Fruit fly (Drosophila melanogaster) whole organism, wandering third instar larva: Measurements from ENCODE around the gene CG31542.

Source experiments
- Abd-B ChIP-seq: fragments of >200 bp; optimal IDR thresholded peaks from 2 replicates; lab custom pipeline; 2017; ENCODE audit warnings: missing biosample characterization, missing genetic modification characterization
- CG32264 ChIP-seq: fragments of 200-800 bp; sonication (Bioruptor generic); optimal IDR thresholded peaks from 2 replicates; lab custom pipeline; 2016; ENCODE audit warnings: missing biosample characterization, missing genetic modification characterization
- CrebA ChIP-seq: fragments of 200-800 bp; sonication (Bioruptor generic); optimal IDR thresholded peaks from 2 replicates; lab custom pipeline; 2016; ENCODE audit warnings: missing biosample characterization, mild to moderate bottlenecking, missing genetic modification characterization, borderline replicate concordance
- Dfd ChIP-seq: fragments of >200 bp; optimal IDR thresholded peaks from 2 replicates; lab custom pipeline; 2017; ENCODE audit warnings: missing biosample characterization, missing genetic modification characterization
- Dif ChIP-seq: fragments of 200-275, 200-300 bp; sonication (Bioruptor generic); optimal IDR thresholded peaks from 2 replicates; lab custom pipeline; 2018; ENCODE audit warnings: missing biosample characterization, missing genetic modification characterization; ENCODE audit not compliant: partially characterized antibody
- HLH106 ChIP-seq: fragments of 200-800 bp; optimal IDR thresholded peaks from 3 replicates; lab custom pipeline; 2019; ENCODE audit warnings: missing biosample characterization, mild to moderate bottlenecking, missing genetic modification characterization, moderate library complexity
- Hnf4 ChIP-seq: fragments of 200-800 bp; sonication (Bioruptor generic); optimal IDR thresholded peaks from 2 replicates; lab custom pipeline; 2016; ENCODE audit warnings: missing biosample characterization, mild to moderate bottlenecking, missing genetic modification characterization
- Hr78 ChIP-seq: fragments of >200 bp; optimal IDR thresholded peaks from 2 replicates; lab custom pipeline; 2017; ENCODE audit warnings: missing biosample characterization, missing genetic modification characterization
- Hr83 ChIP-seq: fragments of 200-300 bp; sonication (Bioruptor generic); optimal IDR thresholded peaks from 2 replicates; lab custom pipeline; 2016; ENCODE audit warnings: missing biosample characterization, mild to moderate bottlenecking, missing genetic modification characterization, moderate library complexity; ENCODE audit not compliant: poor library complexity, severe bottlenecking
- Jra ChIP-seq: sonication (Bioruptor generic); optimal IDR thresholded peaks from 2 replicates; lab custom pipeline; 2016; ENCODE audit warnings: missing biosample characterization, missing genetic modification characterization
- Mio ChIP-seq: sonication (Bioruptor generic); optimal IDR thresholded peaks from 2 replicates; lab custom pipeline; 2016; ENCODE audit warnings: missing biosample characterization, missing genetic modification characterization
- Myc ChIP-seq: fragments of >200 bp; optimal IDR thresholded peaks from 2 replicates; lab custom pipeline; 2017
- N ChIP-seq: fragments of >200 bp; optimal IDR thresholded peaks from 2 replicates; lab custom pipeline; 2018; ENCODE audit warnings: missing biosample characterization, missing external identifiers, missing genetic modification characterization
- OdsH ChIP-seq: fragments of 200-800 bp; sonication (Bioruptor generic); optimal IDR thresholded peaks from 2 replicates; lab custom pipeline; 2016; ENCODE audit warnings: missing biosample characterization, mild to moderate bottlenecking, missing genetic modification characterization
- Rel ChIP-seq, 2 experiments: fragments of 200-800 bp; sonication (Bioruptor generic) in 1 of 2; optimal IDR thresholded peaks; 2 replicates in 1 of 2; 3 replicates in 1 of 2; lab custom pipeline; 2016 to 2019; ENCODE audit warnings: mild to moderate bottlenecking in 2 of 2, missing biosample characterization in 2 of 2, missing genetic modification characterization in 2 of 2, moderate library complexity in 1 of 2
- Vsx2 ChIP-seq: fragments of 200-300, 225-300 bp; sonication (Bioruptor generic); optimal IDR thresholded peaks from 2 replicates; lab custom pipeline; 2018; ENCODE audit warnings: missing biosample characterization, missing genetic modification characterization; ENCODE audit not compliant: partially characterized antibody
- br ChIP-seq: fragments of 200-800 bp; sonication (Bioruptor generic); optimal IDR thresholded peaks from 2 replicates; lab custom pipeline; 2016; ENCODE audit warnings: missing biosample characterization, missing genetic modification characterization
- brk ChIP-seq: fragments of 200-800 bp; sonication (Bioruptor generic); optimal IDR thresholded peaks from 2 replicates; lab custom pipeline; 2016; ENCODE audit warnings: missing biosample characterization, mild to moderate bottlenecking, missing genetic modification characterization
- dl ChIP-seq, 2 experiments: fragments of 175-275, 200-275 bp in 1 of 2; fragments of 200-275 bp in 1 of 2; sonication (Bioruptor generic); optimal IDR thresholded peaks; lab custom pipeline; 2018; ENCODE audit warnings: mild to moderate bottlenecking in 2 of 2, missing biosample characterization in 2 of 2, missing genetic modification characterization in 2 of 2, moderate library complexity in 2 of 2; ENCODE audit not compliant: partially characterized antibody in 2 of 2, insufficient read depth in 1 of 2
- dmrt93B ChIP-seq: fragments of 200-800 bp; sonication (Bioruptor generic); optimal IDR thresholded peaks from 2 replicates; lab custom pipeline; 2018; ENCODE audit warnings: missing biosample characterization, mild to moderate bottlenecking, missing genetic modification characterization
- dsf ChIP-seq: sonication (Bioruptor generic); optimal IDR thresholded peaks from 2 replicates; lab custom pipeline; 2016; ENCODE audit warnings: missing biosample characterization, missing genetic modification characterization, borderline replicate concordance
- ey ChIP-seq: fragments of 200-800 bp; sonication (Bioruptor generic); optimal IDR thresholded peaks from 2 replicates; lab custom pipeline; 2016; ENCODE audit warnings: missing biosample characterization, missing genetic modification characterization
- foxo ChIP-seq, 2 experiments: fragments of 200-800 bp; sonication (Bioruptor generic); optimal IDR thresholded peaks; 2 replicates in 1 of 2; 3 replicates in 1 of 2; lab custom pipeline; 2016 to 2017; ENCODE audit warnings: missing biosample characterization in 2 of 2, missing genetic modification characterization in 2 of 2
- fru ChIP-seq: fragments of 200-800 bp; sonication (Bioruptor generic); optimal IDR thresholded peaks from 3 replicates; lab custom pipeline; 2016; ENCODE audit warnings: missing biosample characterization, mild to moderate bottlenecking, missing genetic modification characterization
- h ChIP-seq: fragments of 200-800 bp; sonication (Bioruptor generic); optimal IDR thresholded peaks from 3 replicates; lab custom pipeline; 2016; ENCODE audit warnings: missing biosample characterization, mild to moderate bottlenecking, missing genetic modification characterization
- jim ChIP-seq: fragments of 175-275, 200-325 bp; sonication (Bioruptor generic); optimal IDR thresholded peaks from 2 replicates; lab custom pipeline; 2016; ENCODE audit warnings: missing biosample characterization, mild to moderate bottlenecking, missing genetic modification characterization
- lola ChIP-seq: fragments of >200 bp; optimal IDR thresholded peaks from 2 replicates; lab custom pipeline; 2017; ENCODE audit warnings: missing biosample characterization, missing genetic modification characterization
- pan ChIP-seq: fragments of >200 bp; optimal IDR thresholded peaks from 2 replicates; lab custom pipeline; 2017
- psq ChIP-seq: fragments of 200-800 bp; sonication (Bioruptor generic); optimal IDR thresholded peaks from 3 replicates; lab custom pipeline; 2017; ENCODE audit warnings: missing biosample characterization, mild to moderate bottlenecking, missing genetic modification characterization, moderate library complexity
- rgr ChIP-seq: fragments of 200-800 bp; sonication (Bioruptor generic); optimal IDR thresholded peaks from 3 replicates; lab custom pipeline; 2016; ENCODE audit warnings: missing biosample characterization, mild to moderate bottlenecking, missing genetic modification characterization
- sage ChIP-seq: fragments of 200-800 bp; sonication (Bioruptor generic); optimal IDR thresholded peaks from 2 replicates; lab custom pipeline; 2016; ENCODE audit warnings: missing biosample characterization, mild to moderate bottlenecking, missing genetic modification characterization
- tai ChIP-seq: sonication (Bioruptor generic); optimal IDR thresholded peaks from 2 replicates; lab custom pipeline; 2016; ENCODE audit warnings: missing biosample characterization, missing genetic modification characterization
- usp ChIP-seq: fragments of >200 bp; optimal IDR thresholded peaks from 2 replicates; lab custom pipeline; 2017; ENCODE audit warnings: missing biosample characterization, missing genetic modification characterization
- woc ChIP-seq: sonication (Bioruptor generic); optimal IDR thresholded peaks from 2 replicates; lab custom pipeline; 2016; ENCODE audit warnings: missing biosample characterization, mild to moderate bottlenecking, missing genetic modification characterization

CG31542 gene

DNA sequence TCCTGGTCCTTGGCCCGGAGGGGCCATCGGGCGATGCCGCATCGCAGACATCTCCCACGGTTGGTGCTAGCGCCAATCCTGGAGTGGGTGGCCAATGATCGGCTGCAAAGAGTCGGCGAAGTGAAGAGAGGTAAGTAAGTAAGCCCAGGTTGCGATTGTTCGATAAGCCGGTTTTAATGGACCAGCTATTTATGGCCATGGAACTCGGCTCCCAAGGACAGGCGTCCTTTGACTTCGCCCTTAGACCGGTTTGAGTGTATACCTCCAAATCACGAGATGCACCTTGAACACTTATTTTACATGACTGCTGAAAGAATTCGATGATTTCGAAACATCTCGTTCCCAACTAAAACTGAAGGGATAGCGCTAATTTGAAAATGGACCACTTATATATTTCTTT lies 16.4 kb downstream of the CG31542 start:
- TF ChIP-seq foxo (GFP tag; optimal IDR thresholded peaks at IDR 0.05; lab: Kevin White, UChicago) (no peak), dl (GFP tag; optimal IDR thresholded peaks at IDR 0.05; lab: Kevin White, UChicago; ENCODE audit: insufficient read depth in 1 of 2, partially characterized antibody in 2 of 2) (no peak), fru (peak; percentile 14), tai (GFP tag; lab: Kevin White, UChicago) (no peak), Jra (no peak)

DNA sequence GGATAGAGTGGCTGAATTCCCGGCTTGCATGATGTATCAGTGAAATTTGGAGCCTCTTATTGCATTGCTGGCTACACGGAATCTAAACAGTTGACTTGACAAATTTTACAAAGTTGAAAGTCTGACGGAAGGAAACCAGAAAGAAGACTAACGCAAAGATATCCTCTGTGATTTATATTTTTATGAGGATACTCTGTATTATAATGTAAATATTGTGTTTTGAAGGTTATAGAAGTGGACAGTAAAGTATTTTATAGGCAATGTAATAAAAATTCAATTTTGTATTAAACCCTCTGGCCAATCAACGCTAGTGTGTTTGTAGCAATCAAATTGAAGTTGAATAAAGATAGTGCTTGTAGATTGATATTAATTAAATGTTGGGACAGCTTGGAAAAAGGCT lies 18.2 kb downstream of the CG31542 start, which contains the start of gene CG14668:
TSS of gene CG14668 (minus strand) at position 101 of the 400 bp plus-strand sequence.
- TF ChIP-seq pan (lab: Kevin White, UChicago) (no peak), Jra (no peak), Dfd (GFP tag; lab: Kevin White, UChicago) (no peak), N (GFP tag; lab: Kevin White, UChicago) (no peak), Mio (GFP tag; lab: Kevin White, UChicago) (no peak), br (no peak), usp (GFP tag; lab: Kevin White, UChicago) (no peak), psq (GFP tag; lab: Kevin White, UChicago) (no peak), woc (GFP tag; lab: Kevin White, UChicago) (no peak), HLH106 (no peak), h (no peak), dl (GFP tag; optimal IDR thresholded peaks at IDR 0.05; lab: Kevin White, UChicago; ENCODE audit: insufficient read depth in 1 of 2, partially characterized antibody in 2 of 2) (no peak)

DNA sequence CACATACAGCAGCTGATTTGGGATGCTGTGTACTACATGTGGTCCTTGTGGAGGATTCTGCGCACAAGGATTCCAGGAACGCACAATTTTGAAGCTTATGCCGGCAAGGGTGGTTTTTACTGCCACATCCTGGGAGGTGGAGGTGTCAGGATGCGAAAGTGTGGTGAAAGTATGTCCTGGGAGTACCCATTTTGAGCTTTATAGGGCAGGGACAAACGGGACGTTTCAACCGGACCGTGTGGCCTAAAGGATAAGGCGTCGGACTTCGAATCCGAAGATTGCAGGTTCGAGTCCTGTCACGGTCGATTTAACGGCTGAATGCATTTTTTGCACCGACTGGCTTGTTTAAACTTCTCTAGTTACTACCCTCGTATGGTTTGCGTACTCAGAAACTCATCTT lies 18.7 kb downstream of the CG31542 start:
- no peak for TF ChIP-seq dsf (GFP tag; lab: Kevin White, UChicago)
- no peak for TF ChIP-seq Vsx2

- TF ChIP-seq tai (GFP tag; lab: Kevin White, UChicago) (no peak), usp (GFP tag; lab: Kevin White, UChicago) (no peak), Mio (GFP tag; lab: Kevin White, UChicago) (no peak), CrebA (GFP tag; lab: Kevin White, UChicago) (no peak), dsf (GFP tag; lab: Kevin White, UChicago) (no peak), Hnf4 (no peak), Hr78 (GFP tag; lab: Kevin White, UChicago) (no peak), jim (GFP tag; lab: Kevin White, UChicago) (no peak), Abd-B (GFP tag; lab: Kevin White, UChicago) (no peak), ey (GFP tag; lab: Kevin White, UChicago) (no peak), OdsH (GFP tag; lab: Kevin White, UChicago) (no peak), Myc (lab: Kevin White, UChicago) (no peak), dmrt93B (GFP tag; lab: Kevin White, UChicago) (no peak), CG32264 (no peak), Vsx2 (no peak), Rel (GFP tag; optimal IDR thresholded peaks at IDR 0.05; lab: Kevin White, UChicago) (no peak), Rel (tag; optimal IDR thresholded peaks at IDR 0.05; lab: Kevin White, UChicago) (no peak), Dfd (GFP tag; lab: Kevin White, UChicago) (no peak), Hr83 (GFP tag; lab: Kevin White, UChicago) (no peak), foxo (GFP tag; optimal IDR thresholded peaks at IDR 0.05; lab: Kevin White, UChicago) (no peak)
Measured at dm6 chr3R:5389034-5389433, 19.7 kb downstream of the CG31542 start.

dm6 chr3R:5389435-5389834 lies 20.1 kb downstream of the CG31542 start:
- no peak for TF ChIP-seq CG32264
- no peak for TF ChIP-seq Dfd (GFP tag; lab: Kevin White, UChicago)

DNA sequence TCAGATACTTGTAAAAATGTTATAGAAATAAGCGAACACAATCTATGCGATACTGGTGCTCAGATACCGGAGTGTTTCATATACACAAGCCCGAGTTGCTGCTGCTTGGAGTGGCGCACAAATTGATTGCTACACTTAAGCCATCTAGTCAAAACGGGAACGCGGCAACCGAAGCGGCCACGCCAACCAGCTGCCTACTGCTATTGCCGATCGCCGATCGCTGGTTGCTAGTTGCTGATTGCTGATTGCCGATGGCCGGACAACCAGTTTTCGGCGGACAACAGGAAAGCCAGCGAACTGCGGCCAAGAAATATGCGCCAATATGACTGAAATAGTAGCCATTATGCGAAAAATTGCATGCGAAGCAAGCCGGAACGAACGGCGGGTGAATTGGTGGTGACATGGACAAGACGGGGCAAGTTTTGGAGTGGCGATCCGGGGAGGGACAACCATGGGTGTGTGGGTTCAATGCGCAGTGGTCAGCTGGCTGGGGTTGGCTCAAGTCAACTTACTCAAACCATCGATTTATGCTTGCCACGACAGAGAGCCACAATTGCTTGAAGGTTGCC lies 20.8 kb downstream of the CG31542 start:
- no peak for TF ChIP-seq Dif (GFP tag; lab: Kevin White, UChicago)
- no peak for TF ChIP-seq Mio (GFP tag; lab: Kevin White, UChicago)
- TF ChIP-seq lola, result no peak
- no peak for TF ChIP-seq brk
- no peak for TF ChIP-seq pan (lab: Kevin White, UChicago)
- no peak for TF ChIP-seq rgr
- TF ChIP-seq sage, result no peak
- TF ChIP-seq tai (GFP tag; lab: Kevin White, UChicago), result no peak
- no peak for TF ChIP-seq ey (GFP tag; lab: Kevin White, UChicago)
- no peak for TF ChIP-seq Hr78 (GFP tag; lab: Kevin White, UChicago)
- TF ChIP-seq Myc (lab: Kevin White, UChicago), result no peak
- no peak for TF ChIP-seq Vsx2
- TF ChIP-seq Dfd (GFP tag; lab: Kevin White, UChicago), result no peak
- TF ChIP-seq Jra, result no peak
- TF ChIP-seq foxo (GFP tag; optimal IDR thresholded peaks at IDR 0.05; lab: Kevin White, UChicago), result no peak
- TF ChIP-seq dmrt93B (GFP tag; lab: Kevin White, UChicago), result no peak
- no peak for TF ChIP-seq OdsH (GFP tag; lab: Kevin White, UChicago)
